Worm (Caenorhabditis elegans): ENCODE measurements around the gene ZC190.2.

Gene ZC190.2

ce11 chrV:8681050-8681449 lies at the start of gene ZC190.2:
Gene ZC190.2 (plus strand): TSS chrV:8681350.
- TF ChIP-seq nhr-10 (tag; optimal IDR thresholded peaks at IDR 0.05) (no peak), madf-9 (GFP tag; conservative IDR thresholded peaks at IDR 0.05) (no peak), ceh-62 (tag; optimal IDR thresholded peaks at IDR 0.05) (no peak), tra-1 (GFP tag; IDR thresholded peaks at IDR 0.05) (no peak)

ce11 chrV:8632788-8633187 lies 48.4 kb upstream of the ZC190.2 start:
- no peak for TF ChIP-seq madf-9 (GFP tag; conservative IDR thresholded peaks at IDR 0.05)
- TF ChIP-seq aha-1 (tag), result peak; percentile 91

- TF ChIP-seq F37D6.2 (tag; optimal IDR thresholded peaks at IDR 0.05) (no peak), nhr-10 (tag; optimal IDR thresholded peaks at IDR 0.05) (no peak), spr-3 (GFP tag; optimal IDR thresholded peaks at IDR 0.05) (no peak), aha-1 (tag) (peak; percentile 33)
These were observed 45.6 kb upstream of the ZC190.2 start, which contains the start of gene oac-29 for ce11 chrV:8635575-8635974. Gene oac-29 (minus strand): TSS chrV:8635675.

- TF ChIP-seq daf-19 (GFP tag; conservative IDR thresholded peaks at IDR 0.05), result no peak
- no peak for TF ChIP-seq ztf-11 (tag; optimal IDR thresholded peaks at IDR 0.05)
- no peak for TF ChIP-seq nhr-76 (tag; optimal IDR thresholded peaks at IDR 0.05)
- no peak for TF ChIP-seq pqm-1 (tag; optimal IDR thresholded peaks at IDR 0.05)
- TF ChIP-seq snpc-1.2 (GFP tag; IDR thresholded peaks at IDR 0.05), result no peak
- no peak for TF ChIP-seq lin-1 (GFP tag; IDR thresholded peaks at IDR 0.05)
- no peak for TF ChIP-seq dpl-1 (GFP tag; optimal IDR thresholded peaks at IDR 0.05)
- TF ChIP-seq madf-9 (GFP tag; conservative IDR thresholded peaks at IDR 0.05), result no peak
- TF ChIP-seq F10B5.3 (tag; optimal IDR thresholded peaks at IDR 0.05), result no peak
- no peak for TF ChIP-seq ama-1 (optimal IDR thresholded peaks at IDR 0.05)
- no peak for TF ChIP-seq D1046.2 (GFP tag; IDR thresholded peaks at IDR 0.05)
- no peak for TF ChIP-seq F37D6.2 (tag; optimal IDR thresholded peaks at IDR 0.05)
- no peak for TF ChIP-seq ceh-28 (tag; optimal IDR thresholded peaks at IDR 0.05)
- TF ChIP-seq nhr-10 (tag; optimal IDR thresholded peaks at IDR 0.05), result no peak
- TF ChIP-seq ZK337.2 (GFP tag; IDR thresholded peaks at IDR 0.05), result no peak
- no peak for TF ChIP-seq ceh-44 (GFP tag; IDR thresholded peaks at IDR 0.05)
- no peak for TF ChIP-seq ceh-32 (tag; optimal IDR thresholded peaks at IDR 0.05; ENCODE audit: poor library complexity)
These were observed 44.2 kb upstream of the ZC190.2 start, which contains the start of gene grl-12 for ce11 chrV:8636907-8637306. Gene grl-12 (minus strand): TSS chrV:8637007.

ce11 chrV:8637666-8638271 lies 43.4 kb upstream of the ZC190.2 start, which contains the start of the genes F28A12.10 and acd-4:
Gene F28A12.10 (minus strand): TSS chrV:8637766.
Gene acd-4 (plus strand): TSS chrV:8638221.
- TF ChIP-seq dve-1 (tag; optimal IDR thresholded peaks at IDR 0.05; ENCODE audit: insufficient read depth) (no peak), nhr-11 (tag; optimal IDR thresholded peaks at IDR 0.05) (no peak), madf-9 (GFP tag; conservative IDR thresholded peaks at IDR 0.05) (no peak), lir-3 (tag; optimal IDR thresholded peaks at IDR 0.05) (no peak), ztf-11 (tag; optimal IDR thresholded peaks at IDR 0.05) (no peak), F37D6.2 (tag; optimal IDR thresholded peaks at IDR 0.05) (no peak), hmg-1.1 (GFP tag; IDR thresholded peaks at IDR 0.05) (no peak), ces-1 (GFP tag; optimal IDR thresholded peaks at IDR 0.05) (no peak), pha-4 (GFP tag; IDR thresholded peaks at IDR 0.05) (no peak), pha-4 (tag; optimal IDR thresholded peaks at IDR 0.05) (no peak), lin-1 (GFP tag; IDR thresholded peaks at IDR 0.05) (no peak), hlh-11 (tag; optimal IDR thresholded peaks at IDR 0.05) (no peak), unc-130 (GFP tag; optimal IDR thresholded peaks at IDR 0.05) (no peak), spr-1 (tag; optimal IDR thresholded peaks at IDR 0.05) (no peak), hif-1 (tag; optimal IDR thresholded peaks at IDR 0.05) (no peak), nhr-77 (tag; optimal IDR thresholded peaks at IDR 0.05) (no peak)
